Worm (Caenorhabditis elegans) whole organism, mixed stage, embryonic: ENCODE measurements around the gene zipt-2.2.

ENCODE experiments used
- M03D4.4 ChIP-seq: sonication (generic microtip); optimal IDR thresholded peaks from 2 replicates; lab custom pipeline; 2017; ENCODE audit warnings: mild to moderate bottlenecking, missing genetic modification characterization, missing compliant biosample characterization
- bed-3 ChIP-seq: fragments of 200-800 bp; sonication (Bioruptor generic); optimal IDR thresholded peaks from 3 replicates; lab custom pipeline; 2018; ENCODE audit warnings: mild to moderate bottlenecking, missing genetic modification characterization, moderate library complexity, missing compliant biosample characterization
- blmp-1 ChIP-seq: fragments of 150-350 bp; optimal IDR thresholded peaks from 2 replicates; lab custom pipeline; 2014; ENCODE audit warnings: missing biosample characterization, missing genetic modification characterization
- ceh-39 ChIP-seq: fragments of 150-350 bp; optimal IDR thresholded peaks from 2 replicates; lab custom pipeline; 2014; ENCODE audit warnings: missing biosample characterization, missing genetic modification characterization
- ceh-43 ChIP-seq: fragments of 200-800 bp; sonication (Bioruptor generic); optimal IDR thresholded peaks from 2 replicates; lab custom pipeline; 2018; ENCODE audit warnings: mild to moderate bottlenecking, missing genetic modification characterization, moderate library complexity, missing compliant biosample characterization
- ceh-83 ChIP-seq: fragments of 200-800 bp; sonication (Bioruptor generic); optimal IDR thresholded peaks from 2 replicates; lab custom pipeline; 2018; ENCODE audit warnings: mild to moderate bottlenecking, missing genetic modification characterization, missing compliant biosample characterization
- ces-1 ChIP-seq: fragments of 150-350 bp; optimal IDR thresholded peaks from 2 replicates; lab custom pipeline; 2014; ENCODE audit warnings: missing biosample characterization, missing genetic modification reagents, missing genetic modification characterization
- cnd-1 ChIP-seq: fragments of 200-800 bp; sonication (Bioruptor generic); optimal IDR thresholded peaks from 2 replicates; lab custom pipeline; 2018; ENCODE audit warnings: mild to moderate bottlenecking, missing genetic modification characterization, missing compliant biosample characterization
- drap-1 ChIP-seq: fragments of 200-800 bp; sonication (Bioruptor generic); optimal IDR thresholded peaks from 3 replicates; lab custom pipeline; 2018; ENCODE audit warnings: mild to moderate bottlenecking, missing genetic modification characterization, missing compliant biosample characterization
- elt-1 ChIP-seq: sonication (generic microtip); optimal IDR thresholded peaks from 2 replicates; lab custom pipeline; 2017; ENCODE audit warnings: missing genetic modification characterization, mild to moderate bottlenecking, missing compliant biosample characterization, antibody characterized with exemption, moderate library complexity, borderline replicate concordance; ENCODE audit not compliant: insufficient read depth
- elt-3 ChIP-seq: fragments of 150-350 bp; optimal IDR thresholded peaks from 2 replicates; lab custom pipeline; 2014; ENCODE audit warnings: missing biosample characterization, missing genetic modification characterization
- flh-1 ChIP-seq: fragments of 200-800 bp; sonication (Bioruptor generic); optimal IDR thresholded peaks from 2 replicates; lab custom pipeline; 2018; ENCODE audit warnings: mild to moderate bottlenecking, missing genetic modification characterization, moderate library complexity, missing compliant biosample characterization
- ham-2 ChIP-seq: fragments of 200-800 bp; sonication (Bioruptor generic); optimal IDR thresholded peaks from 2 replicates; lab custom pipeline; 2018; ENCODE audit warnings: mild to moderate bottlenecking, missing genetic modification characterization, missing compliant biosample characterization
- hlh-1 ChIP-seq: fragments of 150-350 bp; optimal IDR thresholded peaks from 2 replicates; lab custom pipeline; 2014; ENCODE audit warnings: missing biosample characterization, missing genetic modification reagents, missing genetic modification characterization
- lin-13 ChIP-seq: fragments of 150-350 bp; optimal IDR thresholded peaks from 2 replicates; lab custom pipeline; 2014; ENCODE audit warnings: missing biosample characterization, missing genetic modification characterization
- lin-32 ChIP-seq: fragments of 200-800 bp; sonication (Bioruptor generic); optimal IDR thresholded peaks from 2 replicates; lab custom pipeline; 2018; ENCODE audit warnings: mild to moderate bottlenecking, missing genetic modification characterization, missing compliant biosample characterization
- lsy-2 ChIP-seq: fragments of 150-350 bp; optimal IDR thresholded peaks from 2 replicates; lab custom pipeline; 2014; ENCODE audit warnings: missing biosample characterization, missing genetic modification characterization
- mab-5 ChIP-seq: fragments of 150-350 bp; optimal IDR thresholded peaks from 2 replicates; lab custom pipeline; 2014; ENCODE audit warnings: missing biosample characterization, missing genetic modification characterization
- mep-1 ChIP-seq: fragments of 150-350 bp; optimal IDR thresholded peaks from 2 replicates; lab custom pipeline; 2017; ENCODE audit warnings: missing biosample characterization, missing genetic modification reagents, missing genetic modification characterization, inconsistent platforms
- mls-2 ChIP-seq: sonication (generic microtip); optimal IDR thresholded peaks from 2 replicates; lab custom pipeline; 2016; ENCODE audit warnings: mild to moderate bottlenecking, missing genetic modification characterization, moderate library complexity, missing compliant biosample characterization
- nhr-12 ChIP-seq: fragments of 150-350 bp; optimal IDR thresholded peaks from 2 replicates; lab custom pipeline; 2014; ENCODE audit warnings: missing biosample characterization, missing genetic modification characterization
- nhr-2 ChIP-seq: fragments of 150-350 bp; optimal IDR thresholded peaks from 2 replicates; lab custom pipeline; 2014; ENCODE audit warnings: missing biosample characterization, missing genetic modification characterization
- nhr-237 ChIP-seq: fragments of 150-350 bp; optimal IDR thresholded peaks from 2 replicates; lab custom pipeline; 2014; ENCODE audit warnings: missing biosample characterization, missing genetic modification characterization
- nhr-28 ChIP-seq: fragments of 150-350 bp; optimal IDR thresholded peaks from 2 replicates; lab custom pipeline; 2014; ENCODE audit warnings: missing biosample characterization, missing genetic modification characterization
- nhr-76 ChIP-seq: sonication (generic microtip); optimal IDR thresholded peaks from 2 replicates; lab custom pipeline; 2017; ENCODE audit warnings: missing biosample characterization, missing genetic modification characterization
- pha-4 ChIP-seq: fragments of 150-350 bp; optimal IDR thresholded peaks from 2 replicates; lab custom pipeline; 2018; ENCODE audit warnings: missing biosample characterization, missing genetic modification reagents, missing genetic modification characterization
- sem-2 ChIP-seq: fragments of 200-800 bp; sonication (Bioruptor generic); optimal IDR thresholded peaks from 2 replicates; lab custom pipeline; 2018; ENCODE audit warnings: mild to moderate bottlenecking, missing genetic modification characterization, missing compliant biosample characterization
- sptf-1 ChIP-seq: sonication (generic microtip); optimal IDR thresholded peaks from 2 replicates; lab custom pipeline; 2017; ENCODE audit warnings: mild to moderate bottlenecking, missing genetic modification characterization, moderate library complexity, missing compliant biosample characterization
- tbx-8 ChIP-seq: fragments of 200-800 bp; sonication (Bioruptor generic); optimal IDR thresholded peaks from 2 replicates; lab custom pipeline; 2018; ENCODE audit warnings: mild to moderate bottlenecking, missing genetic modification characterization, moderate library complexity, missing compliant biosample characterization
- unc-120 ChIP-seq: sonication (generic microtip); optimal IDR thresholded peaks from 2 replicates; lab custom pipeline; 2017; ENCODE audit warnings: missing genetic modification characterization, missing compliant biosample characterization; ENCODE audit not compliant: poor library complexity, severe bottlenecking
- unc-39 ChIP-seq: fragments of 150-350 bp; optimal IDR thresholded peaks from 2 replicates; lab custom pipeline; 2014; ENCODE audit warnings: missing biosample characterization, missing genetic modification characterization
- unc-62 ChIP-seq: fragments of 150-350 bp; optimal IDR thresholded peaks from 2 replicates; lab custom pipeline; 2014; ENCODE audit warnings: missing biosample characterization, missing genetic modification reagents, missing genetic modification characterization

The zipt-2.2 gene

ce11 chrIV:4243830-4244406 is 8.8 kb upstream of the zipt-2.2 start:
- TF ChIP-seq cnd-1 (tag; lab: Kevin White, UChicago) (no peak), mep-1 (tag; lab: Kevin White, UChicago) (no peak), M03D4.4 (no peak), ceh-43 (GFP tag; lab: Kevin White, UChicago) (no peak), ces-1 (no peak), bed-3 (GFP tag; lab: Kevin White, UChicago) (no peak), unc-39 (tag; lab: Kevin White, UChicago) (no peak), drap-1 (GFP tag; lab: Kevin White, UChicago) (no peak), nhr-76 (tag; lab: Kevin White, UChicago) (no peak), flh-1 (GFP tag; lab: Kevin White, UChicago) (no peak), blmp-1 (tag; lab: Kevin White, UChicago) (no peak), nhr-2 (no peak), unc-62 (no peak), ceh-39 (tag; lab: Kevin White, UChicago) (no peak)

ce11 chrIV:4236671-4237070 is 1.5 kb upstream of the zipt-2.2 start:
- TF ChIP-seq nhr-2 (no peak), ceh-43 (GFP tag; lab: Kevin White, UChicago) (no peak)
- TF ChIP-seq, all 35 proteins: peak for 0

ce11 chrIV:4236025-4236407 is 851 bp upstream of the zipt-2.2 start:
- no peak for TF ChIP-seq cnd-1 (tag; lab: Kevin White, UChicago)
- no peak for TF ChIP-seq M03D4.4
- TF ChIP-seq nhr-12 (tag; lab: Kevin White, UChicago) = no peak
- TF ChIP-seq sem-2 (GFP tag; lab: Kevin White, UChicago) = no peak
- TF ChIP-seq nhr-2 = no peak
- no peak for TF ChIP-seq mls-2 (tag; lab: Kevin White, UChicago)
- TF ChIP-seq hlh-1 (tag; lab: Kevin White, UChicago) = no peak
- TF ChIP-seq mab-5 = no peak
- no peak for TF ChIP-seq elt-1 (tag; lab: Kevin White, UChicago)
- TF ChIP-seq drap-1 (GFP tag; lab: Kevin White, UChicago) = no peak
- TF ChIP-seq nhr-76 (tag; lab: Kevin White, UChicago) = no peak
- TF ChIP-seq, all 35 proteins: peak for 0

ce11 chrIV:4227917-4228316 is 7.2 kb downstream of the zipt-2.2 start, which contains the start of gene srbc-70:
Gene srbc-70 (minus strand): TSS chrIV:4228017.
- TF ChIP-seq pha-4 (tag; lab: Kevin White, UChicago) = no peak
- no peak for TF ChIP-seq unc-62
- no peak for TF ChIP-seq flh-1 (GFP tag; lab: Kevin White, UChicago)
- TF ChIP-seq unc-120 (tag; lab: Kevin White, UChicago) = no peak
- TF ChIP-seq ham-2 (GFP tag; lab: Kevin White, UChicago) = no peak
- no peak for TF ChIP-seq nhr-28 (tag; lab: Kevin White, UChicago)
- TF ChIP-seq sem-2 (GFP tag; lab: Kevin White, UChicago) = no peak
- no peak for TF ChIP-seq ceh-43 (GFP tag; lab: Kevin White, UChicago)
- no peak for TF ChIP-seq elt-1 (tag; lab: Kevin White, UChicago)
- no peak for TF ChIP-seq ceh-39 (tag; lab: Kevin White, UChicago)
- TF ChIP-seq blmp-1 (tag; lab: Kevin White, UChicago) = no peak
- TF ChIP-seq mab-5 = no peak
- no peak for TF ChIP-seq mls-2 (tag; lab: Kevin White, UChicago)
- no peak for TF ChIP-seq ces-1
- TF ChIP-seq lsy-2 (tag; lab: Kevin White, UChicago) = no peak
- TF ChIP-seq tbx-8 (GFP tag; lab: Kevin White, UChicago) = no peak
- TF ChIP-seq nhr-237 (tag; lab: Kevin White, UChicago) = no peak

ce11 chrIV:4225851-4226250 is 9.3 kb downstream of the zipt-2.2 start, which contains the start of gene srbc-71:
Gene srbc-71 (minus strand): TSS chrIV:4225951.
- TF ChIP-seq lin-13 (tag; lab: Kevin White, UChicago) (no peak), sptf-1 (tag; lab: Kevin White, UChicago) (no peak), lsy-2 (tag; lab: Kevin White, UChicago) (no peak), elt-3 (tag; lab: Kevin White, UChicago) (no peak), bed-3 (GFP tag; lab: Kevin White, UChicago) (no peak), ceh-83 (no peak), unc-39 (tag; lab: Kevin White, UChicago) (no peak), nhr-28 (tag; lab: Kevin White, UChicago) (no peak), nhr-12 (tag; lab: Kevin White, UChicago) (no peak), lin-32 (GFP tag; lab: Kevin White, UChicago) (no peak), cnd-1 (tag; lab: Kevin White, UChicago) (no peak), pha-4 (tag; lab: Kevin White, UChicago) (no peak), nhr-2 (no peak), sem-2 (GFP tag; lab: Kevin White, UChicago) (no peak)
- TF ChIP-seq, all 35 proteins: peak for 0
